Fruit fly (Drosophila melanogaster): ENCODE measurements around the gene CG13693.
A peak's percentile ranks its signal among the peaks of the same experiment; 100 is the strongest.

Gene CG13693

dm6 chr2L:246656-247340 is 14.5 kb downstream of the CG13693 start (continued):
- TF ChIP-seq nerfin-1 (tag; optimal IDR thresholded peaks at IDR 0.05) = peak; percentile 46
- no peak for TF ChIP-seq B-H1 (GFP tag; IDR thresholded peaks at IDR 0.05)
- no peak for TF ChIP-seq Gug (GFP tag; IDR thresholded peaks at IDR 0.05)
- no peak for TF ChIP-seq CG18262 (tag; optimal IDR thresholded peaks at IDR 0.05)
- peak; percentile 19 for TF ChIP-seq Hey (tag; optimal IDR thresholded peaks at IDR 0.05)
- TF ChIP-seq Dll (GFP tag; IDR thresholded peaks at IDR 0.05; ENCODE audit: partially characterized antibody) = peak; percentile 46; the same call in 1 of the 4 replicates
- peak; percentile 7 for TF ChIP-seq CG17385 (GFP tag; optimal IDR thresholded peaks at IDR 0.05)
- peak; percentile 80 for TF ChIP-seq sug (tag; optimal IDR thresholded peaks at IDR 0.05)
- TF ChIP-seq Meics (GFP tag; optimal IDR thresholded peaks at IDR 0.05) = no peak

DNA sequence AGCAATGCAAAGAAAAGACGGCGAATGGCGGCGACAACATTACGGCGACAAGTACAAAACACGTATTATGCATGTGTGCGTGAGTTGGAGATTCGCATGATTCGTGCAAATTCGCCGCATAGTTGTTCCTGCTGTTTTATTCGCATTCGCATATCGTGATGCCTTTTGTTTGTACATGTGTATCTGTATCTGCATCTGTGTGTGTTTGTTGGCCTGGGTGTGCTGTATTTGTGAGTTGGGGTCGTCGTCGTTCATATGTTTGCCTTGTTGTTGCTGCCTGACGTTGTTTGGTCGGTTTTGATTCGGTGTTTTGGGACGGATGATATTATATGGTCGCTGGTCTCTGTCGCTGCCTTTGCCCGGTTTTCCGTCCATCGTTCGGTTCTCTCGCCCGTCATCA is 15.1 kb downstream of the CG13693 start:
- TF ChIP-seq chif (GFP tag; optimal IDR thresholded peaks at IDR 0.05) = no peak
- TF ChIP-seq lab (GFP tag; optimal IDR thresholded peaks at IDR 0.05) = no peak
- no peak for TF ChIP-seq HLH54F (GFP tag; optimal IDR thresholded peaks at IDR 0.05)
- peak; percentile 60 for TF ChIP-seq cg (GFP tag; optimal IDR thresholded peaks at IDR 0.05)
- TF ChIP-seq CG7556 (GFP tag; optimal IDR thresholded peaks at IDR 0.05) = no peak
- TF ChIP-seq hbn (GFP tag; IDR thresholded peaks at IDR 0.05; ENCODE audit: partially characterized antibody) = peak; percentile 16; the same call in 1 of the 2 replicates
- no peak for TF ChIP-seq Poxn (GFP tag; IDR thresholded peaks at IDR 0.05)
- TF ChIP-seq chinmo (GFP tag; IDR thresholded peaks at IDR 0.05; ENCODE audit: partially characterized antibody) = peak; percentile 70; the same call in 2 of the 4 replicates
- peak; percentile 61; the same call in 1 of the 2 replicates for TF ChIP-seq rib (GFP tag; IDR thresholded peaks at IDR 0.05)
- no peak for TF ChIP-seq CG6254 (GFP tag; optimal IDR thresholded peaks at IDR 0.05)
- TF ChIP-seq CG3065 (GFP tag; optimal IDR thresholded peaks at IDR 0.05) = no peak
- peak; percentile 28 for TF ChIP-seq D (optimal IDR thresholded peaks at IDR 0.05)
- no peak for TF ChIP-seq D (GFP tag; optimal IDR thresholded peaks at IDR 0.05)
- TF ChIP-seq CG3407 (GFP tag; optimal IDR thresholded peaks at IDR 0.05) = no peak
- TF ChIP-seq CG34224 (GFP tag; IDR thresholded peaks at IDR 0.05; ENCODE audit: partially characterized antibody) = peak; percentile 7; the same call in 1 of the 3 replicates
- 0 out of 2 replicates have a peak, but pooled peaks have one; percentile 19 for TF ChIP-seq CG2129 (GFP tag; IDR thresholded peaks at IDR 0.05; ENCODE audit: partially characterized antibody)
- TF ChIP-seq Bgb (GFP tag; IDR thresholded peaks at IDR 0.05; ENCODE audit: partially characterized antibody) = no peak
- TF ChIP-seq CG15479 (GFP tag; optimal IDR thresholded peaks at IDR 0.05) = peak; percentile 15
- no peak for TF ChIP-seq Pdp1 (GFP tag; optimal IDR thresholded peaks at IDR 0.05)
- TF ChIP-seq aop (GFP tag; IDR thresholded peaks at IDR 0.05) = no peak

DNA sequence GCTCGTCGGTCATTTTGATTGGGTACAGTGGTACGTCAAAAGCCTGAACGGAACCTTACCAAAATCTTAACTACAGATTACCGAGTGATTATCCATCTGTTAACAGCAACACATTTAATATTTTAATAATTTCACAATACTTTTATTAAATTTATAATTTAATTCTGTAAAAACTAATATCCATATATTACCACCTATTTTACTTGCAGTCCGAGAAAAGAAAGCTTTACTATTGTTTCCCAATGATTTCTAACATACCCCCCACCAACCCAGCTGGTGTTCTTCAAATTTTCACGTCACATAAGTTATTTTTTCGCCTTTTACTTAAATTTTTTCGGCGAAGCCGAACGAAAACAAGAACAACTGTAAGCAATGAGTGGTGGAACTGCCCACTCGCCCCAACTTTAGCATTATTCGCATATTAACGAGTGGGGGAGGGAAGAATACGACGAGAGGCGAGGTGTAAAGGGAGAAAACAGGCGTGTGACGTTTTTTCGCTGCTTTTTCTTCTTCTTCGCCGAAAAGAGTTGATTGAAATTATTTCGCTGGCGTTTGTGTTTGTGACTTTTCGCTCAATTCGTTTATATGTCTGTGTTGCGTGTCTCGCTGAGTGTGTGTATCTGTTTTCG is 15.7 kb downstream of the CG13693 start:
- TF ChIP-seq kay (GFP tag; optimal IDR thresholded peaks at IDR 0.05) (no peak), CG7271 (tag; optimal IDR thresholded peaks at IDR 0.05) (no peak), CG12219 (GFP tag; optimal IDR thresholded peaks at IDR 0.05) (peak; percentile 9), CG1832 (GFP tag; optimal IDR thresholded peaks at IDR 0.05) (no peak), az2 (GFP tag; optimal IDR thresholded peaks at IDR 0.05) (peak; percentile 23), Hr39 (optimal IDR thresholded peaks at IDR 0.05) (no peak), en (GFP tag; optimal IDR thresholded peaks at IDR 0.05) (no peak), slbo (GFP tag; IDR thresholded peaks at IDR 0.05) (peak; percentile 75), CG14441 (GFP tag; IDR thresholded peaks at IDR 0.05) (0 out of 2 replicates have a peak, but pooled peaks have one; percentile 38), Hr78 (GFP tag; optimal IDR thresholded peaks at IDR 0.05) (no peak), CG15696 (tag; optimal IDR thresholded peaks at IDR 0.05) (peak; percentile 15), CG17612 (GFP tag; IDR thresholded peaks at IDR 0.05) (no peak), her (GFP tag; optimal IDR thresholded peaks at IDR 0.05) (no peak), Neu2 (GFP tag; optimal IDR thresholded peaks at IDR 0.05; ENCODE audit: borderline replicate concordance) (no peak), CG6854 (GFP tag; optimal IDR thresholded peaks at IDR 0.05) (peak; percentile 54), ems (GFP tag; optimal IDR thresholded peaks at IDR 0.05) (no peak), pan (optimal IDR thresholded peaks at IDR 0.05) (no peak), pan (GFP tag; optimal IDR thresholded peaks at IDR 0.05 in 1 of 2, IDR thresholded peaks at IDR 0.05 in 1 of 2) (peak in 1 of 2 experiments; percentile 67)

Data from whole organism, embryonic.